Fruit fly (Drosophila melanogaster): ENCODE results near the gene CG2006.
A peak's percentile ranks its signal among the peaks of the same experiment; 100 is the strongest.

CG2006 gene

DNA sequence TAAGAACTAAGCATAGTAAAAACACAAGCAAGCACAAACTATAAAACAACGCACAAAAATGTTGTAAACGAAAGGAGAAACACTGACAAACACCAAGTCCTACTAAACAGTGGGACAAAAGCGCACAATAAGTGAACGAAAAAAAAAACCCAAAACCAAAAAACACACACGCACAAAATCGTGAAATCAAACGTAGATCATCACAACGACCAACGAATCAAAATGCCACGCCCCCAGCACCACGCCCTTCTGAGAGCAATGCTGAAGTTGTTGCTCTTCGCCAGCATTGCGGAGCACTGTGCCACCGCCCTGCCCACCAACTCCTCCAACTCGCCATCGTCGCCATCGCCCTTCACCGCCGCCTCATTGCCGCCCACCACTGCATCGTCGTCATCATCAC, 27.4 kb upstream of the CG2006 start:
- no peak for TF ChIP-seq Dif (GFP tag; optimal IDR thresholded peaks at IDR 0.05; ENCODE audit: partially characterized antibody)
- no peak for TF ChIP-seq dl (GFP tag; optimal IDR thresholded peaks at IDR 0.05; ENCODE audit: insufficient read depth in 1 of 2, partially characterized antibody in 2 of 2)
- TF ChIP-seq jim (GFP tag; optimal IDR thresholded peaks at IDR 0.05): no peak
- no peak for TF ChIP-seq Jra (GFP tag; optimal IDR thresholded peaks at IDR 0.05)
- TF ChIP-seq foxo (GFP tag; optimal IDR thresholded peaks at IDR 0.05): no peak
- no peak for TF ChIP-seq pan (optimal IDR thresholded peaks at IDR 0.05)

DNA sequence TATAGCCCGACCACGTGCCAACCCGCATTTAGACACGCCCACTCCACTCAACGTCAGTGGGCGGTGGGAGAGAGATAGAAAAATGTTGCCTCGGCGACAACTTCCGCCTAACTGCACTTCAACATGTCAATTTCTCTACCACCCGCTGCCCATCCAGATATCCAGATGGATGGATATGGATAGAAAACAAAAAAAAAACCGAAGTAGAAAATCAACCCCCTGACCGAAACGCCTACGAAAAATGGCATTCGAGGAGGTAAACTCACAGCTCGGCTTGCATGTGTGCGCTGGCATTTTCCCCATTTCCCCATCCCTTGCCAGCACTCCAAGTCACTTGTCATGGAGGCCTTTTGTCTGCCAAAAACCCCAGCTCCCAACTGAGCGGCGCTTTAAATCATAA, 22.5 kb upstream of the CG2006 start:
- TF ChIP-seq Mio (GFP tag; optimal IDR thresholded peaks at IDR 0.05): no peak
- no peak for TF ChIP-seq sage (GFP tag; optimal IDR thresholded peaks at IDR 0.05)
- no peak for TF ChIP-seq br (GFP tag; optimal IDR thresholded peaks at IDR 0.05)
- no peak for TF ChIP-seq Abd-B (GFP tag; optimal IDR thresholded peaks at IDR 0.05)

DNA sequence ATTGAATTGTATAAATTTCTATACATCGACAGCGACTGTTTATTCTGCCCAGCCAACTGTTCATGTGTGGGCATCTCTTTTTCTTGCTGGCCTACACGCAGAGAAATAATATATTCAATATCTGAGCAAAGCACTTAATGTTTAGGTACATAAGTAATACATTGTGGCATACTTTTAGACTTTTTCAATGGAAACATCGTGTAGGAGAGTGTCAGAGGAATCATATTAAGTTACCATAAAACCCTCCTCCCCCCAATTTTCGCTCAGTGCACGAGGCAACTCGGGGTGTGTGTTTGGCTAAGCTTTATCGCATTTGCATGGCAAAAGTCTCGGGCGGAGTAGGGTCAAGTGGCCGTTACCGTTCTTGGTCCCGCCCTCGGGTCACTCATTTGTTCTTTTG, 19.1 kb upstream of the CG2006 start:
- no peak for TF ChIP-seq dl (GFP tag; optimal IDR thresholded peaks at IDR 0.05; ENCODE audit: insufficient read depth in 1 of 2, partially characterized antibody in 2 of 2)
- TF ChIP-seq tai (GFP tag; optimal IDR thresholded peaks at IDR 0.05): no peak
- TF ChIP-seq foxo (GFP tag; optimal IDR thresholded peaks at IDR 0.05): no peak
- TF ChIP-seq Mio (GFP tag; optimal IDR thresholded peaks at IDR 0.05): no peak
- no peak for TF ChIP-seq OdsH (GFP tag; optimal IDR thresholded peaks at IDR 0.05)
- TF ChIP-seq GATAd (GFP tag; optimal IDR thresholded peaks at IDR 0.05): no peak
- no peak for TF ChIP-seq Dfd (GFP tag; optimal IDR thresholded peaks at IDR 0.05)
- TF ChIP-seq ey (GFP tag; optimal IDR thresholded peaks at IDR 0.05): no peak
- TF ChIP-seq sage (GFP tag; optimal IDR thresholded peaks at IDR 0.05): no peak
- no peak for TF ChIP-seq HLH106 (tag; optimal IDR thresholded peaks at IDR 0.05)
- TF ChIP-seq fru (GFP tag; optimal IDR thresholded peaks at IDR 0.05): no peak
- TF ChIP-seq brk (GFP tag; optimal IDR thresholded peaks at IDR 0.05): no peak
- TF ChIP-seq br (GFP tag; optimal IDR thresholded peaks at IDR 0.05): no peak
- TF ChIP-seq Abd-B (GFP tag; optimal IDR thresholded peaks at IDR 0.05): no peak
- no peak for TF ChIP-seq jim (GFP tag; optimal IDR thresholded peaks at IDR 0.05)
- no peak for TF ChIP-seq CG32264 (GFP tag; optimal IDR thresholded peaks at IDR 0.05)
- TF ChIP-seq lola (GFP tag; optimal IDR thresholded peaks at IDR 0.05): no peak
- no peak for TF ChIP-seq sv (GFP tag; optimal IDR thresholded peaks at IDR 0.05)
- no peak for TF ChIP-seq CG9705 (GFP tag; optimal IDR thresholded peaks at IDR 0.05)
- TF ChIP-seq Hnf4 (GFP tag; optimal IDR thresholded peaks at IDR 0.05): no peak

DNA sequence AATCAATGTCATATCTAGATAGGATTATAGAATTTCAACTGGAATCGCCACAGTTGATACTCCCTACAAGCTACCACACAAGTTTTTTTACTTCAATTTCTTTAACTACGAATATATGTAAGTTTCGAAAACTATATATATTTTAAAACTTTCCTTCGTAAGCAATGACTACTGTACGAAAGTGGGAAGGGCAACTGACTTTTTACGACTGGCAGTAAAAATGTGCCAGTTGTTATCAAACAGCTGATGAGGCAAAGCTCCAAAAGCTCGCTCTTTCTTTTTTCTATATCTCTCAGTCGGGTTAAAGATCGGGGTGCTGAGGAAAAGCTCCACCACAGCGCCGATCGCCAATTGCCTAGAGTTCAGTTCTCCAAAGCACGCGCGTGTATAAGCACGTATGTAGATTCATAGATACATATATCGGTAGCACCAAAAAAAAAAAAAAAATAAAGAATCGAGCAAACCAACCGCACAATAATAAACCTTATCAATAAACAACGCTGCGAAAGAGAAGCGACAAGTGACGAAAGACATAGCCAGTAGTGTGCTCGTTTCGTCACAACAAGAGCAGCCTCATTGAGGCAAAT, 10.2 kb upstream of the CG2006 start:
- TF ChIP-seq br (GFP tag; optimal IDR thresholded peaks at IDR 0.05) (peak; percentile 47), Jra (GFP tag; optimal IDR thresholded peaks at IDR 0.05) (no peak), Myc (optimal IDR thresholded peaks at IDR 0.05) (no peak), rgr (GFP tag; optimal IDR thresholded peaks at IDR 0.05) (peak; percentile 22), ey (GFP tag; optimal IDR thresholded peaks at IDR 0.05) (peak; percentile 15), Vsx2 (GFP tag; optimal IDR thresholded peaks at IDR 0.05; ENCODE audit: partially characterized antibody) (peak; percentile 20), Hr83 (GFP tag; optimal IDR thresholded peaks at IDR 0.05; ENCODE audit: poor library complexity, severe bottlenecking) (peak; percentile 56), dmrt93B (GFP tag; optimal IDR thresholded peaks at IDR 0.05) (peak; percentile 37), brk (GFP tag; optimal IDR thresholded peaks at IDR 0.05) (no peak), OdsH (GFP tag; optimal IDR thresholded peaks at IDR 0.05) (peak; percentile 29), foxo (GFP tag; optimal IDR thresholded peaks at IDR 0.05) (peak in 1 of 2 experiments; percentile 75), sv (GFP tag; optimal IDR thresholded peaks at IDR 0.05) (no peak), woc (GFP tag; optimal IDR thresholded peaks at IDR 0.05) (no peak), CG32264 (GFP tag; optimal IDR thresholded peaks at IDR 0.05) (no peak), jim (GFP tag; optimal IDR thresholded peaks at IDR 0.05) (no peak), fru (GFP tag; optimal IDR thresholded peaks at IDR 0.05) (peak; percentile 66), CG9705 (GFP tag; optimal IDR thresholded peaks at IDR 0.05) (no peak), Sp1 (GFP tag; optimal IDR thresholded peaks at IDR 0.05) (peak; percentile 59), tai (GFP tag; optimal IDR thresholded peaks at IDR 0.05) (no peak), dl (GFP tag; optimal IDR thresholded peaks at IDR 0.05; ENCODE audit: insufficient read depth in 1 of 2, partially characterized antibody in 2 of 2) (no peak), psq (GFP tag; optimal IDR thresholded peaks at IDR 0.05) (peak; percentile 50), h (GFP tag; optimal IDR thresholded peaks at IDR 0.05) (peak; percentile 44), Dfd (GFP tag; optimal IDR thresholded peaks at IDR 0.05) (no peak), HLH106 (tag; optimal IDR thresholded peaks at IDR 0.05) (peak; percentile 67), Dif (GFP tag; optimal IDR thresholded peaks at IDR 0.05; ENCODE audit: partially characterized antibody) (no peak), pan (optimal IDR thresholded peaks at IDR 0.05) (no peak), Hnf4 (GFP tag; optimal IDR thresholded peaks at IDR 0.05) (no peak), sage (GFP tag; optimal IDR thresholded peaks at IDR 0.05) (no peak)
